Worm (Caenorhabditis elegans) whole organism, L4 larva: ENCODE results near the gene Y48C3A.14.
A peak's percentile ranks its signal among the peaks of the same experiment; 100 is the strongest.

ENCODE experiments used
- F37D6.2 ChIP-seq: sonication (generic microtip); optimal IDR thresholded peaks from 2 replicates; lab custom pipeline; 2016; ENCODE audit warnings: mild to moderate bottlenecking, missing genetic modification characterization, missing compliant biosample characterization
- ama-1 ChIP-seq: fragments of 150-350 bp; optimal IDR thresholded peaks from 2 replicates; lab custom pipeline; 2014; ENCODE audit warnings: inconsistent platforms, mixed read lengths
- ceh-82 ChIP-seq: sonication (generic microtip); optimal IDR thresholded peaks from 2 replicates; lab custom pipeline; 2017; ENCODE audit warnings: missing biosample characterization, missing genetic modification characterization
- lin-29 ChIP-seq: fragments of 200-800 bp; sonication (Bioruptor generic); IDR thresholded peaks from 2 replicates; pipeline ENCODE4 v1.3.6; 2022; ENCODE audit warnings: missing genetic modification reagents, missing genetic modification characterization, missing compliant biosample characterization
- nhr-10 ChIP-seq: fragments of 150-350 bp; optimal IDR thresholded peaks from 2 replicates; lab custom pipeline; 2014; ENCODE audit warnings: missing biosample characterization, missing genetic modification characterization
- pha-4 ChIP-seq, 2 experiments: fragments of 150-350 bp in 1 of 2; fragments of 200-800 bp in 1 of 2; sonication (Bioruptor generic) in 1 of 2; IDR thresholded peaks in 1 of 2; optimal IDR thresholded peaks in 1 of 2; 2 replicates each; pipeline versions ENCODE4 v1.3.6 to Lab custom; 2014 to 2022; ENCODE audit warnings: missing genetic modification characterization in 2 of 2, missing genetic modification reagents in 2 of 2, missing biosample characterization in 1 of 2, missing compliant biosample characterization in 1 of 2

DNA sequence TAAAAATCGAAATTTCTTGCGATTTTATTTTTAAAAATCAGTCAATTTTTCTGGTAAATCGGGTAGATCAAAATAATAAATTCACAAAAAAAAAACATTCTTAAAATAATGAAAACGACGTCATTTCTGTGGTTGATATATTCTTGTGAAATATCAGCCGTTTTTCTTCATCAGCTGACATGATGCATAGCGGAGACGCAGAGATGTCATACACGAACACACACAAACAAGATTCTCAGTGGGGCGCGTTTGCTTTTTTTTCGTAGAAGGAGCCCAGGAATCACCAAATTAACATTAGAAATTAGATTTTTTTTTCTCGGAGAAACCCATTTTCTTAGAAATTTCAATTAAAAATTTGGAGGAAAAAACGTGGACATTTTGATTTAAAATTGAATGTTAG lies 58.1 kb downstream of the Y48C3A.14 start:
- no peak for TF ChIP-seq ama-1
- TF ChIP-seq ceh-82 = no peak
- no peak for TF ChIP-seq lin-29
- no peak for TF ChIP-seq nhr-10 (tag; lab: Kevin White, UChicago)
- TF ChIP-seq F37D6.2 = no peak
- peak; percentile 18; the same call in 1 of the 2 replicates for TF ChIP-seq pha-4 (GFP tag; IDR thresholded peaks at IDR 0.05; lab: Robert Waterston, UW)
- peak; percentile 89 for TF ChIP-seq pha-4 (tag; optimal IDR thresholded peaks at IDR 0.05; lab: Kevin White, UChicago)
